Worm (Caenorhabditis elegans): ENCODE measurements around the gene C04C11.1.
A peak's percentile ranks its signal among the peaks of the same experiment; 100 is the strongest.

Gene C04C11.1

ce11 chrX:14063830-14064229 lies 43.4 kb downstream of the C04C11.1 start (continued):
- peak; percentile 82; the same call in 1 of the 2 replicates for TF ChIP-seq ztf-6 (GFP tag; IDR thresholded peaks at IDR 0.05)
- peak; percentile 61 for TF ChIP-seq repo-1 (tag; optimal IDR thresholded peaks at IDR 0.05)
- peak; percentile 91 for TF ChIP-seq madf-10 (tag; optimal IDR thresholded peaks at IDR 0.05)
- peak; percentile 72 to 89 for TF ChIP-seq rec-8 (tag; optimal IDR thresholded peaks at IDR 0.05)
- TF ChIP-seq attf-3 (GFP tag; conservative IDR thresholded peaks at IDR 0.05), result peak; percentile 56; the same call in 1 of the 2 replicates
- TF ChIP-seq hlh-12 (tag; optimal IDR thresholded peaks at IDR 0.05), result peak; percentile 76
- peak; percentile 87 for TF ChIP-seq F23B12.7 (tag; optimal IDR thresholded peaks at IDR 0.05; ENCODE audit: insufficient read depth)
- TF ChIP-seq cebp-1 (GFP tag; IDR thresholded peaks at IDR 0.05), result peak; percentile 77
- peak; percentile 90 for TF ChIP-seq cebp-1 (tag; optimal IDR thresholded peaks at IDR 0.05)
- peak; percentile 61 for TF ChIP-seq ztf-3 (GFP tag; optimal IDR thresholded peaks at IDR 0.05)
- TF ChIP-seq chd-7 (tag; optimal IDR thresholded peaks at IDR 0.05), result peak; percentile 88
- TF ChIP-seq die-1 (tag; optimal IDR thresholded peaks at IDR 0.05), result peak; percentile 97
- peak; percentile 86 for TF ChIP-seq him-1 (tag; optimal IDR thresholded peaks at IDR 0.05)
- TF ChIP-seq C17E4.6 (GFP tag; IDR thresholded peaks at IDR 0.05), result no peak; the same call in 1 of the 2 replicates
- TF ChIP-seq lag-1 (GFP tag; IDR thresholded peaks at IDR 0.05), result peak; percentile 42; the same call in 1 of the 2 replicates
- no peak for TF ChIP-seq zfh-2 (GFP tag; conservative IDR thresholded peaks at IDR 0.05)
- TF ChIP-seq tbp1 (GFP tag; optimal IDR thresholded peaks at IDR 0.05), result peak; percentile 98
- peak; percentile 91 for TF ChIP-seq lin-40 (tag; optimal IDR thresholded peaks at IDR 0.05)
- no peak for TF ChIP-seq pha-4 (tag; optimal IDR thresholded peaks at IDR 0.05)
- TF ChIP-seq F55B11.4 (tag; optimal IDR thresholded peaks at IDR 0.05; ENCODE audit: borderline replicate concordance, insufficient read depth), result no peak
- no peak for TF ChIP-seq nhr-120 (GFP tag; IDR thresholded peaks at IDR 0.05)
- peak; percentile 97 for TF ChIP-seq rpc-1 (optimal IDR thresholded peaks at IDR 0.05)
- peak; percentile 99 for TF ChIP-seq rpc-1 (tag; optimal IDR thresholded peaks at IDR 0.05)
- TF ChIP-seq K12H6.12 (tag; optimal IDR thresholded peaks at IDR 0.05), result peak; percentile 90
- peak; percentile 88 for TF ChIP-seq ceh-40 (GFP tag; IDR thresholded peaks at IDR 0.05)
- peak; percentile 96 for TF ChIP-seq mxl-1 (tag; optimal IDR thresholded peaks at IDR 0.05)
- peak; percentile 83 for TF ChIP-seq ztf-18 (tag; optimal IDR thresholded peaks at IDR 0.05)
- 0 out of 2 replicates have a peak, but pooled peaks have one; percentile 41 for TF ChIP-seq aptf-2 (GFP tag; conservative IDR thresholded peaks at IDR 0.05)
- peak; percentile 90 for TF ChIP-seq somi-1 (GFP tag; optimal IDR thresholded peaks at IDR 0.05)
- peak; percentile 80 for TF ChIP-seq hmg-20 (GFP tag; IDR thresholded peaks at IDR 0.05)
- TF ChIP-seq ztf-28 (GFP tag; IDR thresholded peaks at IDR 0.05), result peak; percentile 84
- peak; percentile 85 for TF ChIP-seq ceh-79 (tag; optimal IDR thresholded peaks at IDR 0.05)
- peak; percentile 79 for TF ChIP-seq C06A6.2 (GFP tag; conservative IDR thresholded peaks at IDR 0.05)
- TF ChIP-seq snpc-1.1 (tag; optimal IDR thresholded peaks at IDR 0.05; ENCODE audit: insufficient read depth), result peak; percentile 65
- peak; percentile 38 for TF ChIP-seq F57A8.1 (GFP tag; optimal IDR thresholded peaks at IDR 0.05)
- TF ChIP-seq cebp-2 (GFP tag; IDR thresholded peaks at IDR 0.05), result peak; percentile 92
- TF ChIP-seq T26A5.8 (tag; optimal IDR thresholded peaks at IDR 0.05), result peak; percentile 87
- TF ChIP-seq dox-1 (GFP tag; IDR thresholded peaks at IDR 0.05), result peak; percentile 92
- TF ChIP-seq ceh-27 (GFP tag; optimal IDR thresholded peaks at IDR 0.05), result peak; percentile 84
- TF ChIP-seq ZK185.1 (tag; optimal IDR thresholded peaks at IDR 0.05; ENCODE audit: poor library complexity, severe bottlenecking), result peak; percentile 93
- TF ChIP-seq lir-1 (GFP tag; conservative IDR thresholded peaks at IDR 0.05), result peak; percentile 72
- peak; percentile 95 for TF ChIP-seq F52B5.7 (tag; optimal IDR thresholded peaks at IDR 0.05)
- TF ChIP-seq ama-1 (optimal IDR thresholded peaks at IDR 0.05), result peak; percentile 15
- TF ChIP-seq ama-1 (GFP tag; optimal IDR thresholded peaks at IDR 0.05), result peak; percentile 70 to 95
- TF ChIP-seq hsf-1 (GFP tag; IDR thresholded peaks at IDR 0.05), result peak; percentile 46; the same call in 1 of the 2 replicates
- no peak for TF ChIP-seq efl-1 (GFP tag; optimal IDR thresholded peaks at IDR 0.05)
- peak; percentile 93 for TF ChIP-seq rcor-1 (GFP tag; IDR thresholded peaks at IDR 0.05)
- peak; percentile 73 for TF ChIP-seq mes-4 (tag; optimal IDR thresholded peaks at IDR 0.05)
- TF ChIP-seq ets-4 (GFP tag; optimal IDR thresholded peaks at IDR 0.05), result peak; percentile 36

All from whole organism, young adult.